Fruit fly (Drosophila melanogaster) whole organism, embryonic: ENCODE data around the gene CG13622.

ENCODE experiments used
- ATbp ChIP-seq: fragments of 200-800 bp; sonication (Bioruptor generic); optimal IDR thresholded peaks from 2 replicates; lab custom pipeline; 2017; ENCODE audit warnings: missing biosample characterization, mild to moderate bottlenecking, missing genetic modification characterization, missing genetic modification reagents
- Bgb ChIP-seq: fragments of 200-800 bp; sonication (Bioruptor generic); IDR thresholded peaks from 2 replicates; pipeline ENCODE4 v1.3.6; 2022; ENCODE audit warnings: missing biosample characterization, missing genetic modification characterization; ENCODE audit not compliant: partially characterized antibody
- CG11093 ChIP-seq: fragments of 200-800 bp; sonication (Bioruptor generic); IDR thresholded peaks from 3 replicates; pipeline ENCODE4 v1.3.6; 2022; ENCODE audit warnings: missing biosample characterization, missing genetic modification characterization
- CG11560 ChIP-seq: fragments of 200-800 bp; sonication (Bioruptor generic); IDR thresholded peaks from 3 replicates; pipeline ENCODE4 v1.3.6; 2022; ENCODE audit warnings: missing biosample characterization, missing genetic modification characterization
- CG14667 ChIP-seq: fragments of 200-800 bp; sonication (Bioruptor generic); IDR thresholded peaks from 2 replicates; pipeline ENCODE4 v1.3.6; 2022; ENCODE audit warnings: missing biosample characterization, missing genetic modification characterization
- CG15269 ChIP-seq: fragments of 200-800 bp; sonication (Bioruptor generic); optimal IDR thresholded peaks from 2 replicates; lab custom pipeline; 2018; ENCODE audit warnings: missing biosample characterization, mild to moderate bottlenecking, missing genetic modification characterization, moderate library complexity
- CG16815 ChIP-seq: fragments of 200-800 bp; sonication (Bioruptor generic); optimal IDR thresholded peaks from 3 replicates; lab custom pipeline; 2017; ENCODE audit warnings: missing biosample characterization, mild to moderate bottlenecking, missing genetic modification characterization
- CG17802 ChIP-seq: fragments of 200-800 bp; sonication (Bioruptor generic); optimal IDR thresholded peaks from 2 replicates; lab custom pipeline; 2018; ENCODE audit warnings: missing biosample characterization, mild to moderate bottlenecking, missing genetic modification characterization, moderate library complexity
- CG30403 ChIP-seq: fragments of 200-800 bp; sonication (Bioruptor generic); optimal IDR thresholded peaks from 3 replicates; lab custom pipeline; 2016; ENCODE audit warnings: missing biosample characterization, missing genetic modification characterization
- CG32772 ChIP-seq: fragments of 200-800 bp; sonication (Bioruptor generic); IDR thresholded peaks from 2 replicates; pipeline ENCODE4 v1.3.6; 2022; ENCODE audit warnings: missing biosample characterization, missing genetic modification characterization
- CG33213 ChIP-seq: fragments of 200-800 bp; sonication (Bioruptor generic); optimal IDR thresholded peaks from 3 replicates; lab custom pipeline; 2016; ENCODE audit warnings: missing biosample characterization, missing genetic modification characterization
- CG4404 ChIP-seq: fragments of 200-800 bp; sonication (Bioruptor generic); IDR thresholded peaks from 2 replicates; pipeline ENCODE4 v1.3.6; 2022; ENCODE audit warnings: missing biosample characterization, missing genetic modification characterization
- CG5953 ChIP-seq: fragments of 200-800 bp; sonication (Bioruptor generic); IDR thresholded peaks from 2 replicates; pipeline ENCODE4 v1.3.6; 2022; ENCODE audit warnings: missing biosample characterization, missing genetic modification characterization
- CG6272 ChIP-seq: fragments of 200-800 bp; sonication (Bioruptor generic); IDR thresholded peaks from 2 replicates; pipeline ENCODE4 v1.3.6; 2022; ENCODE audit warnings: missing biosample characterization, missing genetic modification characterization
- CG6689 ChIP-seq: fragments of 200-800 bp; sonication (Bioruptor generic); IDR thresholded peaks from 2 replicates; pipeline ENCODE4 v1.3.6; 2022; ENCODE audit warnings: missing biosample characterization, missing genetic modification characterization
- CG6813 ChIP-seq: fragments of 200-800 bp; sonication (Bioruptor generic); optimal IDR thresholded peaks from 2 replicates; lab custom pipeline; 2017; ENCODE audit warnings: missing biosample characterization, missing genetic modification characterization, mild to moderate bottlenecking, moderate library complexity, missing genetic modification reagents
- CG7372 ChIP-seq: fragments of 200-800 bp; sonication (Bioruptor generic); IDR thresholded peaks from 2 replicates; pipeline ENCODE4 v1.3.6; 2022; ENCODE audit warnings: missing biosample characterization, missing genetic modification characterization
- CG7556 ChIP-seq: fragments of 200-800 bp; sonication (Bioruptor generic); optimal IDR thresholded peaks from 2 replicates; lab custom pipeline; 2017; ENCODE audit warnings: missing biosample characterization, mild to moderate bottlenecking, missing genetic modification characterization
- CG8924 ChIP-seq: fragments of 200-800 bp; optimal IDR thresholded peaks from 3 replicates; lab custom pipeline; 2019; ENCODE audit warnings: missing biosample characterization, mild to moderate bottlenecking, missing genetic modification characterization, moderate library complexity
- CG9727 ChIP-seq: fragments of 200-800 bp; sonication (Bioruptor generic); optimal IDR thresholded peaks from 3 replicates; lab custom pipeline; 2017; ENCODE audit warnings: missing biosample characterization, mild to moderate bottlenecking, missing genetic modification characterization
- CG9876 ChIP-seq: fragments of 200-800 bp; sonication (Bioruptor generic); optimal IDR thresholded peaks from 2 replicates; lab custom pipeline; 2016; ENCODE audit warnings: missing biosample characterization, missing genetic modification characterization
- Drgx ChIP-seq: fragments of 200-800 bp; sonication (Bioruptor generic); IDR thresholded peaks from 2 replicates; pipeline ENCODE4 v1.3.6; 2022; ENCODE audit warnings: missing biosample characterization, missing genetic modification characterization
- Ets97D ChIP-seq: fragments of 200-800 bp; sonication (Bioruptor generic); optimal IDR thresholded peaks from 3 replicates; lab custom pipeline; 2016; ENCODE audit warnings: missing biosample characterization, missing genetic modification characterization
- Fer3 ChIP-seq: fragments of 200-800 bp; sonication (Bioruptor generic); optimal IDR thresholded peaks from 2 replicates; lab custom pipeline; 2018; ENCODE audit warnings: missing biosample characterization, mild to moderate bottlenecking, missing genetic modification characterization, moderate library complexity
- Hmr ChIP-seq: fragments of 200-800 bp; sonication (Bioruptor generic); optimal IDR thresholded peaks from 3 replicates; lab custom pipeline; 2017; ENCODE audit warnings: mild to moderate bottlenecking, missing biosample characterization, missing genetic modification reagents, missing genetic modification characterization
- Hr51 ChIP-seq, 2 experiments: fragments of 200-800 bp; sonication (Bioruptor generic); optimal IDR thresholded peaks; 2 replicates in 1 of 2; 3 replicates in 1 of 2; lab custom pipeline; 2016 to 2018; ENCODE audit warnings: missing biosample characterization in 2 of 2, missing genetic modification characterization in 2 of 2, mild to moderate bottlenecking in 1 of 2, moderate library complexity in 1 of 2
- Hr78 ChIP-seq, 2 experiments: fragments of 200-800 bp in 1 of 2; fragments of >200 bp in 1 of 2; sonication (Bioruptor generic) in 1 of 2; optimal IDR thresholded peaks; 2 replicates each; lab custom pipeline; 2017 to 2019; ENCODE audit warnings: missing biosample characterization in 2 of 2, missing genetic modification characterization in 2 of 2, mild to moderate bottlenecking in 1 of 2, moderate library complexity in 1 of 2
- Jarid2 ChIP-seq: fragments of 200-800 bp; sonication (Bioruptor generic); optimal IDR thresholded peaks from 3 replicates; lab custom pipeline; 2017; ENCODE audit warnings: mild to moderate bottlenecking, missing biosample characterization, missing genetic modification reagents, missing genetic modification characterization
- Med ChIP-seq: fragments of 200-800 bp; sonication (Bioruptor generic); peaks from one replicate; lab custom pipeline; 2016; ENCODE audit warnings: missing biosample characterization, missing genetic modification characterization, mild to moderate bottlenecking, inconsistent platforms, moderate library complexity
- Scr ChIP-seq: fragments of 200-800 bp; sonication (Bioruptor generic); IDR thresholded peaks from 2 replicates; pipeline ENCODE4 v1.3.6; 2022; ENCODE audit warnings: missing biosample characterization, missing genetic modification characterization; ENCODE audit not compliant: partially characterized antibody
- Spps ChIP-seq: fragments of 200-800 bp; sonication (Bioruptor generic); optimal IDR thresholded peaks from 2 replicates; lab custom pipeline; 2018; ENCODE audit warnings: missing biosample characterization, mild to moderate bottlenecking, missing genetic modification characterization
- Xbp1 ChIP-seq: fragments of 200-800 bp; sonication (Bioruptor generic); optimal IDR thresholded peaks from 3 replicates; lab custom pipeline; 2016; ENCODE audit warnings: missing biosample characterization, mild to moderate bottlenecking, missing genetic modification characterization
- abd-A ChIP-seq: fragments of 200-800 bp; sonication (Bioruptor generic); optimal IDR thresholded peaks from 3 replicates; lab custom pipeline; 2019; ENCODE audit warnings: missing biosample characterization, mild to moderate bottlenecking, missing genetic modification characterization, moderate library complexity
- ap ChIP-seq: fragments of 200-800 bp; sonication (Bioruptor generic); IDR thresholded peaks from 2 replicates; pipeline ENCODE4 v1.3.6; 2022; ENCODE audit warnings: missing biosample characterization, missing genetic modification characterization
- cg ChIP-seq: fragments of 200-800 bp; sonication (Bioruptor generic); optimal IDR thresholded peaks from 3 replicates; lab custom pipeline; 2019; ENCODE audit warnings: missing biosample characterization, mild to moderate bottlenecking, missing genetic modification characterization, moderate library complexity
- ci ChIP-seq: fragments of 200-800 bp; sonication (Bioruptor generic); IDR thresholded peaks from 3 replicates; pipeline ENCODE4 v1.3.6; 2022; ENCODE audit warnings: missing biosample characterization, missing genetic modification characterization
- dysf ChIP-seq: fragments of 200-800 bp; sonication (Bioruptor generic); IDR thresholded peaks from 3 replicates; pipeline ENCODE4 v1.3.6; 2022; ENCODE audit warnings: missing biosample characterization, missing genetic modification characterization
- grn ChIP-seq: fragments of 200-800 bp; sonication (Bioruptor generic); optimal IDR thresholded peaks from 3 replicates; lab custom pipeline; 2017; ENCODE audit warnings: missing biosample characterization, missing genetic modification characterization
- hbn ChIP-seq: fragments of 200-800 bp; sonication (Bioruptor generic); IDR thresholded peaks from 2 replicates; pipeline ENCODE4 v1.3.6; 2022; ENCODE audit warnings: missing biosample characterization, missing genetic modification characterization; ENCODE audit not compliant: partially characterized antibody
- lola ChIP-seq, 3 experiments: fragments of >200 bp in 2 of 3; fragments of 200-800 bp in 1 of 3; sonication (Bioruptor generic) in 1 of 3; optimal IDR thresholded peaks; 2 replicates each; lab custom pipeline; 2017 to 2019; ENCODE audit warnings: missing biosample characterization in 3 of 3, missing genetic modification characterization in 3 of 3, mild to moderate bottlenecking in 1 of 3, moderate library complexity in 1 of 3
- mam ChIP-seq: fragments of 200-800 bp; sonication (Bioruptor generic); optimal IDR thresholded peaks from 3 replicates; lab custom pipeline; 2016; ENCODE audit warnings: missing biosample characterization, missing genetic modification characterization
- nmo ChIP-seq: fragments of 200-800 bp; sonication (Bioruptor generic); optimal IDR thresholded peaks from 2 replicates; lab custom pipeline; 2018; ENCODE audit warnings: missing biosample characterization, mild to moderate bottlenecking, missing genetic modification characterization, moderate library complexity
- ranshi ChIP-seq: fragments of 200-800 bp; sonication (Bioruptor generic); IDR thresholded peaks from 2 replicates; pipeline ENCODE4 v1.3.6; 2022; ENCODE audit warnings: missing biosample characterization, missing genetic modification characterization
- scrt ChIP-seq: fragments of 200-800 bp; sonication (Bioruptor generic); optimal IDR thresholded peaks from 2 replicates; lab custom pipeline; 2018; ENCODE audit warnings: missing biosample characterization, mild to moderate bottlenecking, missing genetic modification characterization, moderate library complexity
- sob ChIP-seq: fragments of 200-800 bp; sonication (Bioruptor generic); IDR thresholded peaks from 2 replicates; pipeline ENCODE4 v1.3.6; 2022; ENCODE audit warnings: missing biosample characterization, missing genetic modification characterization
- unc-4 ChIP-seq: fragments of 200-800 bp; sonication (Bioruptor generic); IDR thresholded peaks from 2 replicates; pipeline ENCODE4 v1.3.6; 2022; ENCODE audit warnings: missing biosample characterization, missing genetic modification characterization; ENCODE audit not compliant: partially characterized antibody
- wdn ChIP-seq: fragments of 200-800 bp; sonication (Bioruptor generic); IDR thresholded peaks from 2 replicates; pipeline ENCODE4 v1.3.6; 2022; ENCODE audit warnings: missing biosample characterization, missing genetic modification characterization
- wek ChIP-seq: fragments of 200-800 bp; sonication (Bioruptor generic); optimal IDR thresholded peaks from 3 replicates; lab custom pipeline; 2018; ENCODE audit warnings: missing biosample characterization, mild to moderate bottlenecking, missing genetic modification characterization, moderate library complexity
- z ChIP-seq: fragments of 200-800 bp; sonication (Bioruptor generic); IDR thresholded peaks from 3 replicates; pipeline ENCODE4 v1.3.6; 2022; ENCODE audit warnings: missing biosample characterization, missing genetic modification characterization

The CG13622 gene

DNA sequence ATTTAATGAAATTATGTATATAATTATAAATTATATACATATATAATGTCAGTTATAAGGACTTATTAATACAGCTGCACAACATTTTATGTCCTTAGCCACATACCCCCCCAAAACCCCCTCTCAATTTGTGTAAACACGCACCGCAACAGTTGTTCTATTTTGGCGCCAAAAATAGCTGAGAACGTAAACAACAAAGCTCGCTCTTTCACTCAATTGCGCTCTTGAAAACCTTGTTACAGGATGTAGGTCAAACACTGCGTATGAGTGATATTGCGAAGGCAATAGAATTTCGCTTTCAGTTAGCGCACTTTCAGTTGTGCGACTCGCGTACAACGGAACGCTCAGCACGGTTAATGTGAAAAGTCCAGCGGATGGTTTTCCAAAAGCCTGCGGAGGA lies 20.9 kb upstream of the CG13622 start, which contains the start of gene Esyt2:
Gene Esyt2 (plus strand): TSS at position 332 of the 400 bp plus-strand sequence.
- TF ChIP-seq CG17802 (no peak), wdn (peak; percentile 37; the same call in 1 of the 2 replicates), Hmr (GFP tag; lab: Kevin White, UChicago) (peak; percentile 83), CG8924 (tag; lab: Kevin White, UChicago) (peak; percentile 23), nmo (GFP tag; lab: Kevin White, UChicago) (no peak), sob (GFP tag; lab: Robert Waterston, UW) (peak; percentile 37; the same call in 1 of the 2 replicates), hbn (GFP tag; lab: Robert Waterston, UW) (no peak), unc-4 (GFP tag; lab: Robert Waterston, UW) (no peak), Hr51 (GFP tag; optimal IDR thresholded peaks at IDR 0.05; lab: Kevin White, UChicago) (peak in 1 of 2 experiments; percentile 57), dysf (GFP tag; lab: Robert Waterston, UW) (peak; percentile 60; the same call in 1 of the 3 replicates), Scr (GFP tag; lab: Robert Waterston, UW) (no peak), ranshi (peak; percentile 48; the same call in 1 of the 2 replicates), scrt (GFP tag; lab: Kevin White, UChicago) (peak; percentile 93), CG9876 (GFP tag; lab: Kevin White, UChicago) (no peak), CG15269 (tag; lab: Kevin White, UChicago) (peak; percentile 51), Hr78 (GFP tag; optimal IDR thresholded peaks at IDR 0.05; lab: Kevin White, UChicago) (no peak), Ets97D (GFP tag; lab: Kevin White, UChicago) (no peak), CG6813 (peak; percentile 62), CG33213 (GFP tag; lab: Kevin White, UChicago) (no peak), z (peak; percentile 95), Med (GFP tag; lab: Kevin White, UChicago) (peak; percentile 79), CG6272 (no peak), lola (GFP tag; optimal IDR thresholded peaks at IDR 0.05; lab: Kevin White, UChicago) (no peak), abd-A (tag; lab: Kevin White, UChicago) (peak; percentile 34), ATbp (GFP tag; lab: Kevin White, UChicago) (peak; percentile 13), Bgb (GFP tag; lab: Robert Waterston, UW) (peak; percentile 61), CG7372 (GFP tag; lab: Robert Waterston, UW) (0 out of 2 replicates have a peak, but pooled peaks have one; percentile 36), Spps (tag; lab: Kevin White, UChicago) (no peak), cg (GFP tag; lab: Kevin White, UChicago) (no peak), Fer3 (tag; lab: Kevin White, UChicago) (peak; percentile 56), CG5953 (0 out of 2 replicates have a peak, but pooled peaks have one; percentile 22), CG32772 (peak; percentile 31; the same call in 1 of the 2 replicates), mam (GFP tag; lab: Kevin White, UChicago) (peak; percentile 10), CG14667 (no peak), CG4404 (GFP tag; lab: Robert Waterston, UW) (peak; percentile 15; the same call in 1 of the 2 replicates), CG6689 (GFP tag; lab: Robert Waterston, UW) (peak; percentile 39; the same call in 1 of the 2 replicates), Xbp1 (GFP tag; lab: Kevin White, UChicago) (peak; percentile 26), CG30403 (peak; percentile 21), CG9727 (GFP tag; lab: Kevin White, UChicago) (peak; percentile 27), ap (GFP tag; lab: Robert Waterston, UW) (peak; percentile 43; the same call in 1 of the 2 replicates), wek (GFP tag; lab: Kevin White, UChicago) (peak; percentile 15), CG7556 (peak; percentile 30), CG11093 (GFP tag; lab: Robert Waterston, UW) (no peak), Drgx (GFP tag; lab: Robert Waterston, UW) (peak; percentile 71), Jarid2 (GFP tag; lab: Kevin White, UChicago) (peak; percentile 5), ci (GFP tag; lab: Robert Waterston, UW) (peak; percentile 52; the same call in 2 of the 3 replicates), CG16815 (peak; percentile 43), grn (GFP tag; lab: Kevin White, UChicago) (no peak), CG11560 (no peak)
